Worm (Caenorhabditis elegans) whole organism, young adult: ENCODE results near the gene ZK177.11.

Experiments used
- F10E7.11 ChIP-seq: sonication (generic microtip); optimal IDR thresholded peaks from 2 replicates; lab custom pipeline; 2017; ENCODE audit warnings: mild to moderate bottlenecking, missing genetic modification characterization, moderate library complexity, missing compliant biosample characterization
- F22D6.2 ChIP-seq: sonication (generic microtip); optimal IDR thresholded peaks from 2 replicates; lab custom pipeline; 2016; ENCODE audit warnings: mild to moderate bottlenecking, missing genetic modification characterization, missing compliant biosample characterization
- F55B11.4 ChIP-seq: sonication (generic microtip); optimal IDR thresholded peaks from 2 replicates; lab custom pipeline; 2016; ENCODE audit warnings: missing compliant biosample characterization, missing genetic modification characterization, borderline replicate concordance; ENCODE audit not compliant: insufficient read depth
- K12H6.12 ChIP-seq: fragments of 200-800 bp; sonication (Bioruptor generic); optimal IDR thresholded peaks from 2 replicates; lab custom pipeline; 2018; ENCODE audit warnings: mild to moderate bottlenecking, missing genetic modification characterization, missing compliant biosample characterization
- T07F8.4 ChIP-seq: sonication (generic microtip); optimal IDR thresholded peaks from 2 replicates; lab custom pipeline; 2016; ENCODE audit warnings: mild to moderate bottlenecking, missing genetic modification characterization, moderate library complexity, missing compliant biosample characterization
- die-1 ChIP-seq: sonication (generic microtip); optimal IDR thresholded peaks from 2 replicates; lab custom pipeline; 2016; ENCODE audit warnings: missing genotype, mild to moderate bottlenecking, missing genetic modification characterization, missing compliant biosample characterization
- ekl-4 ChIP-seq: fragments of 200-800 bp; sonication (Bioruptor generic); IDR thresholded peaks from 2 replicates; pipeline ENCODE4 v1.3.6; 2022; ENCODE audit warnings: missing genetic modification reagents, missing genetic modification characterization, missing compliant biosample characterization
- him-1 ChIP-seq: sonication (generic microtip); optimal IDR thresholded peaks from 2 replicates; lab custom pipeline; 2016; ENCODE audit warnings: missing genotype, missing genetic modification reagents, missing genetic modification characterization, missing compliant biosample characterization
- hsf-1 ChIP-seq: fragments of 200-800 bp; sonication (Bioruptor generic); IDR thresholded peaks from 2 replicates; pipeline ENCODE4 v1.3.6; 2022; ENCODE audit warnings: missing genetic modification reagents, missing genetic modification characterization, missing compliant biosample characterization
- pha-4 ChIP-seq: fragments of 150-350 bp; sonication (generic microtip); optimal IDR thresholded peaks from 2 replicates; lab custom pipeline; 2014; ENCODE audit warnings: missing biosample characterization, missing genetic modification reagents, missing genetic modification characterization
- snpc-1.1 ChIP-seq: sonication (generic microtip); optimal IDR thresholded peaks from 2 replicates; lab custom pipeline; 2017; ENCODE audit warnings: missing genetic modification characterization, mild to moderate bottlenecking, missing compliant biosample characterization, antibody characterized with exemption, moderate library complexity, missing genotype, missing genetic modification reagents; ENCODE audit not compliant: insufficient read depth
- tbx-9 ChIP-seq: sonication (generic microtip); optimal IDR thresholded peaks from 2 replicates; lab custom pipeline; 2016; ENCODE audit warnings: borderline replicate concordance, missing genetic modification characterization, inconsistent platforms, missing compliant biosample characterization
- unc-62 ChIP-seq: fragments of 150-350 bp; optimal IDR thresholded peaks from 2 replicates; lab custom pipeline; 2014; ENCODE audit warnings: missing biosample characterization, missing genetic modification reagents, missing genetic modification characterization
- ztf-18 ChIP-seq: sonication (generic microtip); optimal IDR thresholded peaks from 2 replicates; lab custom pipeline; 2016; ENCODE audit warnings: missing genotype, mild to moderate bottlenecking, missing genetic modification characterization, missing compliant biosample characterization

- TF ChIP-seq hsf-1: no peak
- TF ChIP-seq pha-4 (tag; lab: Kevin White, UChicago): no peak
- TF ChIP-seq ztf-18: no peak
- TF ChIP-seq F22D6.2 (tag; lab: Kevin White, UChicago): no peak
- peak; percentile 80 for TF ChIP-seq snpc-1.1 (tag; lab: Kevin White, UChicago)
- TF ChIP-seq F10E7.11 (tag; lab: Kevin White, UChicago): no peak
- TF ChIP-seq tbx-9: no peak
- no peak for TF ChIP-seq die-1 (tag; lab: Kevin White, UChicago)
- no peak for TF ChIP-seq K12H6.12 (tag; lab: Kevin White, UChicago)
- TF ChIP-seq ekl-4: no peak
- TF ChIP-seq F55B11.4: no peak
- no peak for TF ChIP-seq T07F8.4 (tag; lab: Kevin White, UChicago)
- no peak for TF ChIP-seq him-1 (tag; lab: Kevin White, UChicago)
- no peak for TF ChIP-seq unc-62
Observed at ce11 chrII:5565082-5565623, 42.4 kb downstream of the ZK177.11 start.
